Worm (Caenorhabditis elegans) whole organism, mixed stage, embryonic: ENCODE data around the gene C36C5.4.

Experiments
- M03D4.4 ChIP-seq: sonication (generic microtip); optimal IDR thresholded peaks from 2 replicates; lab custom pipeline; 2017; ENCODE audit warnings: mild to moderate bottlenecking, missing genetic modification characterization, missing compliant biosample characterization
- blmp-1 ChIP-seq: fragments of 150-350 bp; optimal IDR thresholded peaks from 2 replicates; lab custom pipeline; 2014; ENCODE audit warnings: missing biosample characterization, missing genetic modification characterization
- ceh-39 ChIP-seq: fragments of 150-350 bp; optimal IDR thresholded peaks from 2 replicates; lab custom pipeline; 2014; ENCODE audit warnings: missing biosample characterization, missing genetic modification characterization
- ceh-43 ChIP-seq: fragments of 200-800 bp; sonication (Bioruptor generic); optimal IDR thresholded peaks from 2 replicates; lab custom pipeline; 2018; ENCODE audit warnings: mild to moderate bottlenecking, missing genetic modification characterization, moderate library complexity, missing compliant biosample characterization
- ces-1 ChIP-seq: fragments of 150-350 bp; optimal IDR thresholded peaks from 2 replicates; lab custom pipeline; 2014; ENCODE audit warnings: missing biosample characterization, missing genetic modification reagents, missing genetic modification characterization
- cnd-1 ChIP-seq: fragments of 200-800 bp; sonication (Bioruptor generic); optimal IDR thresholded peaks from 2 replicates; lab custom pipeline; 2018; ENCODE audit warnings: mild to moderate bottlenecking, missing genetic modification characterization, missing compliant biosample characterization
- drap-1 ChIP-seq: fragments of 200-800 bp; sonication (Bioruptor generic); optimal IDR thresholded peaks from 3 replicates; lab custom pipeline; 2018; ENCODE audit warnings: mild to moderate bottlenecking, missing genetic modification characterization, missing compliant biosample characterization
- elt-1 ChIP-seq: sonication (generic microtip); optimal IDR thresholded peaks from 2 replicates; lab custom pipeline; 2017; ENCODE audit warnings: missing genetic modification characterization, mild to moderate bottlenecking, missing compliant biosample characterization, antibody characterized with exemption, moderate library complexity, borderline replicate concordance; ENCODE audit not compliant: insufficient read depth
- flh-1 ChIP-seq: fragments of 200-800 bp; sonication (Bioruptor generic); optimal IDR thresholded peaks from 2 replicates; lab custom pipeline; 2018; ENCODE audit warnings: mild to moderate bottlenecking, missing genetic modification characterization, moderate library complexity, missing compliant biosample characterization
- ham-2 ChIP-seq: fragments of 200-800 bp; sonication (Bioruptor generic); optimal IDR thresholded peaks from 2 replicates; lab custom pipeline; 2018; ENCODE audit warnings: mild to moderate bottlenecking, missing genetic modification characterization, missing compliant biosample characterization
- lin-13 ChIP-seq: fragments of 150-350 bp; optimal IDR thresholded peaks from 2 replicates; lab custom pipeline; 2014; ENCODE audit warnings: missing biosample characterization, missing genetic modification characterization
- lin-32 ChIP-seq: fragments of 200-800 bp; sonication (Bioruptor generic); optimal IDR thresholded peaks from 2 replicates; lab custom pipeline; 2018; ENCODE audit warnings: mild to moderate bottlenecking, missing genetic modification characterization, missing compliant biosample characterization
- lsy-2 ChIP-seq: fragments of 150-350 bp; optimal IDR thresholded peaks from 2 replicates; lab custom pipeline; 2014; ENCODE audit warnings: missing biosample characterization, missing genetic modification characterization
- mab-5 ChIP-seq: fragments of 150-350 bp; optimal IDR thresholded peaks from 2 replicates; lab custom pipeline; 2014; ENCODE audit warnings: missing biosample characterization, missing genetic modification characterization
- mep-1 ChIP-seq: fragments of 150-350 bp; optimal IDR thresholded peaks from 2 replicates; lab custom pipeline; 2017; ENCODE audit warnings: missing biosample characterization, missing genetic modification reagents, missing genetic modification characterization, inconsistent platforms
- mls-2 ChIP-seq: sonication (generic microtip); optimal IDR thresholded peaks from 2 replicates; lab custom pipeline; 2016; ENCODE audit warnings: mild to moderate bottlenecking, missing genetic modification characterization, moderate library complexity, missing compliant biosample characterization
- nhr-12 ChIP-seq: fragments of 150-350 bp; optimal IDR thresholded peaks from 2 replicates; lab custom pipeline; 2014; ENCODE audit warnings: missing biosample characterization, missing genetic modification characterization
- nhr-2 ChIP-seq: fragments of 150-350 bp; optimal IDR thresholded peaks from 2 replicates; lab custom pipeline; 2014; ENCODE audit warnings: missing biosample characterization, missing genetic modification characterization
- nhr-237 ChIP-seq: fragments of 150-350 bp; optimal IDR thresholded peaks from 2 replicates; lab custom pipeline; 2014; ENCODE audit warnings: missing biosample characterization, missing genetic modification characterization
- nhr-28 ChIP-seq: fragments of 150-350 bp; optimal IDR thresholded peaks from 2 replicates; lab custom pipeline; 2014; ENCODE audit warnings: missing biosample characterization, missing genetic modification characterization
- nhr-76 ChIP-seq: sonication (generic microtip); optimal IDR thresholded peaks from 2 replicates; lab custom pipeline; 2017; ENCODE audit warnings: missing biosample characterization, missing genetic modification characterization
- pha-4 ChIP-seq: fragments of 150-350 bp; optimal IDR thresholded peaks from 2 replicates; lab custom pipeline; 2018; ENCODE audit warnings: missing biosample characterization, missing genetic modification reagents, missing genetic modification characterization
- snpc-4 ChIP-seq: fragments of 150-350 bp; optimal IDR thresholded peaks from 2 replicates; lab custom pipeline; 2014; ENCODE audit warnings: missing biosample characterization, missing genetic modification characterization
- sptf-1 ChIP-seq: sonication (generic microtip); optimal IDR thresholded peaks from 2 replicates; lab custom pipeline; 2017; ENCODE audit warnings: mild to moderate bottlenecking, missing genetic modification characterization, moderate library complexity, missing compliant biosample characterization
- tbx-8 ChIP-seq: fragments of 200-800 bp; sonication (Bioruptor generic); optimal IDR thresholded peaks from 2 replicates; lab custom pipeline; 2018; ENCODE audit warnings: mild to moderate bottlenecking, missing genetic modification characterization, moderate library complexity, missing compliant biosample characterization
- unc-39 ChIP-seq: fragments of 150-350 bp; optimal IDR thresholded peaks from 2 replicates; lab custom pipeline; 2014; ENCODE audit warnings: missing biosample characterization, missing genetic modification characterization
- unc-62 ChIP-seq: fragments of 150-350 bp; optimal IDR thresholded peaks from 2 replicates; lab custom pipeline; 2014; ENCODE audit warnings: missing biosample characterization, missing genetic modification reagents, missing genetic modification characterization
- zip-8 ChIP-seq: fragments of 150-350 bp; optimal IDR thresholded peaks from 2 replicates; lab custom pipeline; 2014; ENCODE audit warnings: missing biosample characterization, missing genetic modification characterization
- ztf-11 ChIP-seq: fragments of 150-350 bp; optimal IDR thresholded peaks from 2 replicates; lab custom pipeline; 2014; ENCODE audit warnings: missing biosample characterization, missing genetic modification characterization

The C36C5.4 gene

DNA sequence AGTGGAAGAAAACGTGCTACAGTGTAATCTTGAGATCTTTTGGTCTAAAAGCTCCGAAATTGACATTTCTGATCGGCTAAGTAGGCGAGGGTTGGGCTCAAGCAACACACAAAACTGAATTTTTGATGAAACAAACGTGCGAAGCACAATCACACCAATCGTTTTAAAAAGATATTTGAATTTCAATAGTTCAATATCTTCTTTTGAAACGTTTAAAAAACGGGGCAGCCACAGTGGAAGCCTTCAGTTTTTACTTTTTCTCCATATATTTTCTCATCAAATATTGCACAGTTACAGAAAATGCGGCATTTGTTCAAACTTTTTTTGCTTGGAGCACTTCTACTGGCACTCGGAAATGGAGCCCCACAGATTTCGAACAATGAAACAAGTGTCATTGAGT lies at the start of gene C36C5.4:
C36C5.4 (plus strand) TSS at position 301 of the 400 bp plus-strand sequence.
- no peak for TF ChIP-seq lin-32 (GFP tag; lab: Kevin White, UChicago)
- TF ChIP-seq flh-1 (GFP tag; lab: Kevin White, UChicago): no peak
- no peak for TF ChIP-seq tbx-8 (GFP tag; lab: Kevin White, UChicago)

DNA sequence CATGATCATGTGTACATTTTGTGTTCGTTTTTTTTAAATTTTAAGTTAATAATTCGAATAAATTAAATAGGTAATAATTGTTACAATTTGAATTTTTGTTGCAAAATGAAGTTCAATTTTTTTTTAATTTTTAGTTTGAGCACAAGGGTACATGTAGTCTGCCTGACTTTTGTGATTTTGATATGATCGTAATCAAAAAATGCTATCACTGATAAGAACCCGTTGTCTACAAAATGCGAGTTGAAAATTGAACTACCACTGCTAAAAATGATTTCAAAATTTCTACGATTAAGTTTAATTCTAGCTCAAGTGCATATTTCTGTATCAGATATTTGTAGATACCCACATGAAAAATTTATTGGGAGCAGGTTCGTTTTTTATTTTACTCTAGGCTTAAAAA lies 48.2 kb upstream of the C36C5.4 start, which contains the start of gene clec-210:
clec-210 (plus strand) TSS at position 211 of the 400 bp plus-strand sequence.
- TF ChIP-seq ceh-43 (GFP tag; lab: Kevin White, UChicago) (no peak), drap-1 (GFP tag; lab: Kevin White, UChicago) (no peak), lin-13 (no peak), nhr-12 (no peak), unc-62 (GFP tag; lab: Kevin White, UChicago) (no peak), snpc-4 (no peak), lin-32 (GFP tag; lab: Kevin White, UChicago) (no peak), elt-1 (tag; lab: Kevin White, UChicago) (no peak), ztf-11 (tag; lab: Kevin White, UChicago) (no peak), sptf-1 (tag; lab: Kevin White, UChicago) (no peak), flh-1 (GFP tag; lab: Kevin White, UChicago) (no peak), blmp-1 (tag; lab: Kevin White, UChicago) (no peak), nhr-28 (tag; lab: Kevin White, UChicago) (no peak), tbx-8 (GFP tag; lab: Kevin White, UChicago) (no peak)

DNA sequence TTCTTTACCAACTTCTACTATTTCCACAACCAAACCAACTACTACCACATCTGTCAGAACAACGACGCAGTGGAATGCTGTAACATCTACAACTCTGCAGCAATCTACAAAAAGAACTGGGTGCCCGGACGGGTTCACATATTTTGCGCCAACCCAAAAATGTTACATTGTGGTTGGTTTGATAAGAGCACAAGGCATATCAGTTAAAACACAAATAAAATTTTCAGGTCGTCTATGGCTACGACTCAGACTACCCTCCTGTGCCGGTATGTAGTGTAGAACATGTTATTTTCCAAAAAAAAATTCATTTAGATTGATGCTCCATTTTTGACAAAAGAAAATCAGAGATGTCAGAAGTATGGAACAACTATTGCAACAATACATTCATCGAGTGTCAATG lies 47.2 kb upstream of the C36C5.4 start:
- TF ChIP-seq ham-2 (GFP tag; lab: Kevin White, UChicago) (no peak), M03D4.4 (tag; lab: Kevin White, UChicago) (no peak), unc-39 (tag; lab: Kevin White, UChicago) (no peak), sptf-1 (tag; lab: Kevin White, UChicago) (no peak), elt-1 (tag; lab: Kevin White, UChicago) (no peak), snpc-4 (no peak)
- TF ChIP-seq, all 35 proteins: peak for 0

DNA sequence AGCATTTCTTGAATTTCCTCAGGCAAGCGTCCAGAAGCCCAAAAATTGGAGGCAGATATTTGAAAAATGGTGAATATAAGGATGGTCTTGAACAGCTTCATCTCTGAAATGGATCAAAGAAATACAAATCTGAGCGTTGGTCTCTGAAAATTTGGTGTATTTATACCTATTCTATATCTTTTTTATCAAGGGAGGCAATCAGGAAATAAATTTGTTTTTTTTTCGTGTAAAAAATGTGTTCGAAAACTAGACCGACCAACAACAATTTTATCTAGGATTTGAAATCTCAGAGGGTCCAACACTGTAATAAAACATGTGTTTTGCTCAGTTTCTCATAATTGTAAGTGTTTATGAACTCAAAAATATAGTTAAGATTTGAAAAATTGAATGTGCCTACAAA lies 44.6 kb upstream of the C36C5.4 start, which contains the start of gene srt-56:
srt-56 (minus strand) TSS at position 101 of the 400 bp plus-strand sequence.
- no peak for TF ChIP-seq sptf-1 (tag; lab: Kevin White, UChicago)
- no peak for TF ChIP-seq nhr-76 (tag; lab: Kevin White, UChicago)
- TF ChIP-seq snpc-4: no peak
- no peak for TF ChIP-seq nhr-2 (tag; lab: Kevin White, UChicago)
- TF ChIP-seq ces-1 (GFP tag; lab: Kevin White, UChicago): no peak
- TF ChIP-seq blmp-1 (tag; lab: Kevin White, UChicago): no peak
- no peak for TF ChIP-seq zip-8 (tag; lab: Kevin White, UChicago)
- no peak for TF ChIP-seq mep-1 (tag; lab: Kevin White, UChicago)
- no peak for TF ChIP-seq lin-13
- TF ChIP-seq pha-4: no peak
- no peak for TF ChIP-seq nhr-28 (tag; lab: Kevin White, UChicago)
- TF ChIP-seq unc-62 (GFP tag; lab: Kevin White, UChicago): no peak
- TF ChIP-seq nhr-12: no peak

DNA sequence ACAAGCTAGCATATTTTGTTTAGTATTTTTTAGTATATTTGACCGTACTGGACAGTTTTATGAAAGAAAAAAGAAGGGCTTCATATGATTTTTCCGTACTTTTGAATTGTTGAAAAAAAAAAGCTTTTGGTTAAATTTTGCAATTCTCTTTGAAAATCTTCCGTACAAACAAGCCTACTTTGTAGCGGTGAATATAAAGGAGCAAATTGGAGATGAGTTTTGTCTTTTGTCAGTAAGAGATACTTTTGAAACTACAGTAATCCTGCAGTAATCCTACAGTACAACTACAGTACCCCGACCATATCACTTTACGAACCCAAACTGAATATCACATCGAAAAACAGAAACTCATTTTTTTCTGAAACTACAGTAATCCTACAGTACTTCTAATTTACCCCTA lies 44.0 kb upstream of the C36C5.4 start:
- TF ChIP-seq nhr-28 (tag; lab: Kevin White, UChicago) (no peak), unc-39 (tag; lab: Kevin White, UChicago) (no peak), drap-1 (GFP tag; lab: Kevin White, UChicago) (no peak), blmp-1 (tag; lab: Kevin White, UChicago) (no peak), mls-2 (tag; lab: Kevin White, UChicago) (no peak), lsy-2 (tag; lab: Kevin White, UChicago) (no peak), M03D4.4 (tag; lab: Kevin White, UChicago) (no peak), ceh-39 (tag; lab: Kevin White, UChicago) (no peak), snpc-4 (no peak), ces-1 (GFP tag; lab: Kevin White, UChicago) (no peak), mep-1 (tag; lab: Kevin White, UChicago) (no peak), ceh-43 (GFP tag; lab: Kevin White, UChicago) (no peak), tbx-8 (GFP tag; lab: Kevin White, UChicago) (no peak), elt-1 (tag; lab: Kevin White, UChicago) (no peak), zip-8 (tag; lab: Kevin White, UChicago) (no peak), sptf-1 (tag; lab: Kevin White, UChicago) (no peak), mab-5 (tag; lab: Kevin White, UChicago) (no peak)
- TF ChIP-seq, all 35 proteins: peak for 0

DNA sequence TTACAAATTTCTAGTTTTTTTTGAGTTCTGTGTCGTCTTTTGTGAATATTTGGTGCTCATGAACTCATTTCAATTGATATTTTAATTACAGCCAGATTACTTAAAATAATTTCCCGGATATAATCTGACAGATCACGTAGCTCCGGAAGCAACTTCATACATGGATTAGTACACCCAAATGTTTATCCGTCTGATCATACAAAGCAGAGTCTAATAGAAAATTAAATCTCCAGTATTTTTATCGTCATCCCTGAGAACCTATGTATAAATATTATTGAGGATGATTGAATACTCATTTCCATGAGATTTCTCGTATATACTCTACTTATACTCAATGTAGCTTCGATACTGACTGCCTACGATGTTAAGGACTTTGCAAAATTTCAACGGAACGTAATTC lies 41.4 kb upstream of the C36C5.4 start, which contains the start of gene Y73C8C.12:
Y73C8C.12 (plus strand) TSS at position 301 of the 400 bp plus-strand sequence.
- no peak for TF ChIP-seq flh-1 (GFP tag; lab: Kevin White, UChicago)
- no peak for TF ChIP-seq cnd-1 (tag; lab: Kevin White, UChicago)
- no peak for TF ChIP-seq unc-62 (GFP tag; lab: Kevin White, UChicago)
- no peak for TF ChIP-seq nhr-2 (tag; lab: Kevin White, UChicago)
- no peak for TF ChIP-seq ham-2 (GFP tag; lab: Kevin White, UChicago)
- no peak for TF ChIP-seq lin-13
- no peak for TF ChIP-seq sptf-1 (tag; lab: Kevin White, UChicago)
- no peak for TF ChIP-seq nhr-237 (tag; lab: Kevin White, UChicago)
